Fruit fly (Drosophila melanogaster) whole organism, pupa: ENCODE data around the gene CG46465.

ENCODE experiments used
- CG10348 ChIP-seq: fragments of 200-800 bp; sonication (Bioruptor generic); IDR thresholded peaks from 2 replicates; pipeline ENCODE4 v1.3.6; 2022; ENCODE audit warnings: missing biosample characterization, missing genetic modification characterization
- CG12605 ChIP-seq: fragments of 200-800 bp; sonication (Bioruptor generic); IDR thresholded peaks from 2 replicates; pipeline ENCODE4 v1.3.6; 2022; ENCODE audit warnings: missing biosample characterization, missing genetic modification characterization
- CG13204 ChIP-seq: fragments of 200-800 bp; sonication (Bioruptor generic); optimal IDR thresholded peaks from 2 replicates; lab custom pipeline; 2018; ENCODE audit warnings: missing biosample characterization, mild to moderate bottlenecking, missing genetic modification characterization, moderate library complexity
- CG14655 ChIP-seq: fragments of 200-800 bp; sonication (Bioruptor generic); optimal IDR thresholded peaks from 3 replicates; lab custom pipeline; 2017; ENCODE audit warnings: mild to moderate bottlenecking, missing biosample characterization, missing genetic modification reagents, missing genetic modification characterization
- CG15710 ChIP-seq: fragments of 200-800 bp; sonication (Bioruptor generic); optimal IDR thresholded peaks from 2 replicates; lab custom pipeline; 2018; ENCODE audit warnings: missing biosample characterization, mild to moderate bottlenecking, missing genetic modification characterization, moderate library complexity
- CG17806 ChIP-seq: fragments of 200-800 bp; sonication (Bioruptor generic); optimal IDR thresholded peaks from 2 replicates; lab custom pipeline; 2018; ENCODE audit warnings: missing biosample characterization, mild to moderate bottlenecking, missing genetic modification characterization, moderate library complexity
- CG32121 ChIP-seq: fragments of 200-800 bp; sonication (Bioruptor generic); IDR thresholded peaks from 2 replicates; pipeline ENCODE4 v1.3.6; 2022; ENCODE audit warnings: missing biosample characterization, missing genetic modification characterization
- CG34367 ChIP-seq: fragments of 200-800 bp; sonication (Bioruptor generic); optimal IDR thresholded peaks from 2 replicates; lab custom pipeline; 2018; ENCODE audit warnings: missing biosample characterization, mild to moderate bottlenecking, missing genetic modification characterization
- CG4496 ChIP-seq: fragments of 200-800 bp; sonication (Bioruptor generic); IDR thresholded peaks from 3 replicates; pipeline ENCODE4 v1.3.6; 2022; ENCODE audit warnings: missing biosample characterization, missing genetic modification characterization
- CG8159 ChIP-seq: fragments of 200-800 bp; sonication (Bioruptor generic); optimal IDR thresholded peaks from 3 replicates; lab custom pipeline; 2018; ENCODE audit warnings: missing biosample characterization, mild to moderate bottlenecking, missing genetic modification characterization, moderate library complexity
- CG8301 ChIP-seq: fragments of 200-800 bp; sonication (Bioruptor generic); optimal IDR thresholded peaks from 2 replicates; lab custom pipeline; 2018; ENCODE audit warnings: missing biosample characterization, mild to moderate bottlenecking, missing genetic modification characterization
- CG9948 ChIP-seq: fragments of 200-800 bp; sonication (Bioruptor generic); optimal IDR thresholded peaks from 2 replicates; lab custom pipeline; 2018; ENCODE audit warnings: missing biosample characterization, mild to moderate bottlenecking, missing genetic modification characterization, moderate library complexity
- D1 ChIP-seq: fragments of 200-800 bp; sonication (Bioruptor generic); optimal IDR thresholded peaks from 2 replicates; lab custom pipeline; 2018; ENCODE audit warnings: missing biosample characterization, mild to moderate bottlenecking, missing genetic modification characterization, moderate library complexity
- EcR ChIP-seq: fragments of 200-800 bp; sonication (Bioruptor generic); optimal IDR thresholded peaks from 3 replicates; lab custom pipeline; 2019; ENCODE audit warnings: missing biosample characterization, missing genetic modification characterization, mild to moderate bottlenecking, moderate library complexity, missing genetic modification reagents
- Ets98B ChIP-seq: fragments of 200-800 bp; sonication (Bioruptor generic); IDR thresholded peaks from 2 replicates; pipeline ENCODE4 v1.3.6; 2022; ENCODE audit warnings: missing biosample characterization, missing genetic modification characterization
- Pif1A ChIP-seq: fragments of 200-800 bp; sonication (Bioruptor generic); optimal IDR thresholded peaks from 3 replicates; lab custom pipeline; 2016; ENCODE audit warnings: missing biosample characterization, missing genetic modification characterization
- Pif1B ChIP-seq: fragments of 200-800 bp; sonication (Bioruptor generic); optimal IDR thresholded peaks from 3 replicates; lab custom pipeline; 2016; ENCODE audit warnings: missing biosample characterization, missing genetic modification characterization
- Snoo ChIP-seq: fragments of 200-800 bp; sonication (Bioruptor generic); optimal IDR thresholded peaks from 3 replicates; lab custom pipeline; 2017; ENCODE audit warnings: missing biosample characterization, mild to moderate bottlenecking, missing genetic modification characterization, inconsistent platforms
- fd96Ca ChIP-seq: fragments of 200-800 bp; sonication (Bioruptor generic); IDR thresholded peaks from 3 replicates; pipeline ENCODE4 v1.3.6; 2022; ENCODE audit warnings: missing biosample characterization, missing genetic modification characterization
- gl ChIP-seq: fragments of 200-800 bp; sonication (Bioruptor generic); optimal IDR thresholded peaks from 2 replicates; lab custom pipeline; 2018; ENCODE audit warnings: missing biosample characterization, mild to moderate bottlenecking, missing genetic modification characterization
- rn ChIP-seq: fragments of 200-800 bp; sonication (Bioruptor generic); IDR thresholded peaks from 2 replicates; pipeline ENCODE4 v1.3.6; 2022; ENCODE audit warnings: missing biosample characterization, missing genetic modification characterization

Gene CG46465

DNA sequence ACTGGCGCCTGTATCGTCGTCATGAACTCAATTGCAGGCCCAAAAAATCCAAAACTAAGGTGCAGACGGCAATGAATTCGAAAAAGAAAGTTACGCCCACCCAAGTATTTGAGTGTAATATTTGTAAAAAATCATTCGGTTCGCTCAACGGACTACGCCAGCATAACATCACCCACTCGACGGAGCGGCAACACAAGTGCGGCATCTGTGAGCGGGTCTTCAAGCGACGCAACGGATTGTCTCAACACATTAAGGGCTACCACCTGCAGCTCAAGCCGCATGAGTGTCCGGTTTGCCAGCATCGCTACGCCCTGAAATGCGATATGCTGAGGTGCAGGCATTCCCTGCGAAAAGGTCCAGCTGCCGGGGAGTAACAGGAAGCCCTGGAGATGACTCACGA, 15.5 kb upstream of the CG46465 start:
- no peak for TF ChIP-seq CG34367 (tag; lab: Kevin White, UChicago)
- no peak for TF ChIP-seq gl (tag; lab: Kevin White, UChicago)
- TF ChIP-seq Snoo (tag; lab: Kevin White, UChicago), result no peak
- no peak for TF ChIP-seq CG9948
- no peak for TF ChIP-seq Pif1A (GFP tag; lab: Kevin White, UChicago)
- TF ChIP-seq Ets98B (GFP tag; lab: Robert Waterston, UW), result no peak
- TF ChIP-seq CG14655 (GFP tag; lab: Kevin White, UChicago), result no peak
- no peak for TF ChIP-seq rn
- TF ChIP-seq Pif1B (GFP tag; lab: Kevin White, UChicago), result no peak
- TF ChIP-seq CG13204, result no peak
- TF ChIP-seq CG32121, result no peak
- no peak for TF ChIP-seq CG8159 (tag; lab: Kevin White, UChicago)
- no peak for TF ChIP-seq CG8301 (tag; lab: Kevin White, UChicago)
- no peak for TF ChIP-seq CG15710 (tag; lab: Kevin White, UChicago)
- no peak for TF ChIP-seq CG12605

DNA sequence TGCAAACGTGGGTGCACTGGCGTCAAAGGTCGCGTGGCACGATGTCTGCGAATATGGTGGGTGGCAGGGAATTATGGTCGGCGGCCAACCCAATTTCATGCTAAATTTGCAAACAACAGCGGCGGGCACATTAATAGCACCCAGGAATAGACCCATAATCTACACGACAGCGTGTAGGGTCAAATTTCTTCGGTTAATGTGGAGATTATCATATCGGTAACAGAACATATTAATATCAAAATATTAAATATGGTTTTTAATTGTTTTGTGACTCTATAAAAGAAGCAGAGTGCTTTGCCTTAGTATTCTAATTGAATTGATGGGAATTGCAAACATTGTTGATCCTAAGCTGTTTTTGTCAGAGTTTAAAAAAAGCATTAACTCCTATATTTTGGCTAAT, 13.4 kb upstream of the CG46465 start:
- TF ChIP-seq CG13204 (no peak), rn (no peak), Pif1A (GFP tag; lab: Kevin White, UChicago) (no peak), CG10348 (no peak), Ets98B (GFP tag; lab: Robert Waterston, UW) (no peak), CG9948 (no peak)

DNA sequence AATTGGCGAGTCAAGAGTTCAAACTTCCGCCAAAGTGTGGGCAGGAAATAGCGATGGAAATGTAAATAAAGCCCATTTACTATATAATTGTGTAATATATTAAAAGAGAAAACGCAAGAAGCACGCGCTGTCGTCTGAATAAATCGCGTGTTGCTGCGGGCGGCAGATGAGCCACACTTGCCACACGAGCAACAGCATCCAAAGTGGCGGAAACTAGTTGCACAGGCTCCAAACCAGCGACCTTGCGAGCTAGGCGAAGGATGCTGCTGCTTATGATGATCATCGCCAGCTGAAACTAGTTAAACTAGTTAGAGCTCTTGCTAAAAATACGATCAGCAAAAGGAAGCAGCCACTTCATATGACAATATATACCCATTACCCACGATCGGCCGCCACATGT, 12.9 kb upstream of the CG46465 start:
- TF ChIP-seq CG32121, result no peak
- peak; percentile 52 for TF ChIP-seq EcR (GFP tag; lab: Kevin White, UChicago)
- no peak for TF ChIP-seq CG17806
- no peak for TF ChIP-seq CG13204
- TF ChIP-seq Ets98B (GFP tag; lab: Robert Waterston, UW), result no peak
- no peak for TF ChIP-seq CG9948
- no peak for TF ChIP-seq CG15710 (tag; lab: Kevin White, UChicago)

DNA sequence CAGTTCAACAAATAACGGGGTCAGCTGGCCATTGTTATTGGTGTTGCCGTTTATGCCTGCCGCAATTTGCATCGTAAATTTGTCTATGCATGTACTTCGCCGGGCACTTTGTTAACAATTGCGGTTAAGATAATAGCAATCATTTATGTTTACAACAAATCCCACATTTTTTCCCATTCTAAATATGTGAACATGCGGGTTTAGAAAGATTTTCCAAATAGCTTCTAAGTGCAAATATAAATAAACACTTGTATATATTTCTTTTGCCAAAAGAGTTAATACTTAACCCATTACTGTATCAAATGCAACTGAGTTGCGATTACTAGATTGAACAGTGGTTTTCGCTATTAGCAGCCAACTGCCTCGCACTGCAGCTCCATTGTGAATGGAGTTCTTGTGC, 11.3 kb upstream of the CG46465 start:
- TF ChIP-seq fd96Ca (no peak), EcR (GFP tag; lab: Kevin White, UChicago) (no peak), Snoo (tag; lab: Kevin White, UChicago) (no peak), CG9948 (no peak), CG8159 (tag; lab: Kevin White, UChicago) (no peak), D1 (tag; lab: Kevin White, UChicago) (no peak), rn (no peak), gl (tag; lab: Kevin White, UChicago) (no peak), CG10348 (no peak), Ets98B (GFP tag; lab: Robert Waterston, UW) (peak; percentile 47; the same call in 1 of the 2 replicates), CG8301 (tag; lab: Kevin White, UChicago) (peak; percentile 29), CG32121 (no peak), CG12605 (no peak), CG15710 (tag; lab: Kevin White, UChicago) (no peak), Pif1B (GFP tag; lab: Kevin White, UChicago) (no peak), Pif1A (GFP tag; lab: Kevin White, UChicago) (no peak), CG13204 (no peak), CG14655 (GFP tag; lab: Kevin White, UChicago) (peak; percentile 26), CG4496 (GFP tag; lab: Robert Waterston, UW) (peak; percentile 71), CG17806 (no peak)

DNA sequence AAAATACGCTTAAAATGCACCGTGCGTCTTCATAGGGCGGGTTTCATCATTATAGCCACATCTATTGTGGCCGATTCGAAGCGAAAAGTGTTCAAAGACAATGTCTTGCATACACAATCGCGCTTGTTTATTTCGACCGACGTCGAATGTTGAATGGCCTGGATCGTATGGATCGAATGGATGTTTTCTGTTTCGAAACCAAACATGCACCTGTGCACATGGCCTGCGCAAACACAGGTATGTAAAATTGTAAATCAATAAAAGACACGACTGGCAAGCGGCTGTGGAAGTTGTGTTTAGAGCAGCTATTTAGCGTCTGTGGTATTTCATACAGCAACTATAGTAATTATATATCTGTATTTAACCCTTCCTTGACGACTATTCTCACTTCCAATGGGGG, 10.8 kb upstream of the CG46465 start:
- no peak for TF ChIP-seq fd96Ca
- TF ChIP-seq CG12605, result no peak
- no peak for TF ChIP-seq CG13204
- no peak for TF ChIP-seq CG32121
- TF ChIP-seq Snoo (tag; lab: Kevin White, UChicago), result no peak
- TF ChIP-seq EcR (GFP tag; lab: Kevin White, UChicago), result no peak
- no peak for TF ChIP-seq CG8159 (tag; lab: Kevin White, UChicago)
- no peak for TF ChIP-seq CG14655 (GFP tag; lab: Kevin White, UChicago)

DNA sequence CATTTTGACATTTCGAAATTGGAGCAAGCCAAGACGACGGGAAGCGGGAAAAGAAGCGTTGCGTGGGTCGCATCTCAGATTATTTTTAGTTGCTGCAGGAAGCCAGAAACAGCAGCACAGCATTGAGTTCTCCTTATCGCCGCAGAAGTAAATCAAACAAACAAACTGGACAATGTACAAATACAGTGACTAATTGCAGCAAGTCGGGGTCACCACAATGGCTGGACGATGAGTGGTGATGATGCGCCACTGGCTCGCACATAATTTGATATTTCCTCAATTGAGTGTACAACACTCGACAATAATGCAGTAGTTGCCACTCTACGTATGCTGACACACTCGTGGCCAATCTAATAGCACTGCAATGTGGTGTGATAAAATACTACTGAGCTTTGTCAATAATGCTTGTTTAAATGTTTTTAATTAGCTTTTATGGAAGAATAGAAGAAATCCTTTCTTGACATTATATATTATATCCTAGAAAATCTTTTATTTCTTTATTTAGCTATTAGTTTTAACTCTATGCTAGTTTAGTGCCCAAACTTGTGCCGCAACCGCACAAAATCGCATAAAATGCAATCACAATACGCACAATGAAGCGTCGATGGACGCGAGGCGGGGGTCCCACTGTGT, 10.2 kb upstream of the CG46465 start:
- TF ChIP-seq gl (tag; lab: Kevin White, UChicago) (no peak), CG32121 (peak; percentile 89), CG8301 (tag; lab: Kevin White, UChicago) (peak; percentile 79), Snoo (tag; lab: Kevin White, UChicago) (no peak), CG10348 (0 out of 2 replicates have a peak, but pooled peaks have one; percentile 20), CG8159 (tag; lab: Kevin White, UChicago) (peak; percentile 77), EcR (GFP tag; lab: Kevin White, UChicago) (peak; percentile 33), D1 (tag; lab: Kevin White, UChicago) (no peak), Pif1A (GFP tag; lab: Kevin White, UChicago) (peak; percentile 75), rn (peak; percentile 58; the same call in 1 of the 2 replicates), Pif1B (GFP tag; lab: Kevin White, UChicago) (peak; percentile 70), CG14655 (GFP tag; lab: Kevin White, UChicago) (peak; percentile 80), fd96Ca (peak; percentile 74), CG12605 (peak; percentile 64; the same call in 1 of the 2 replicates), CG34367 (tag; lab: Kevin White, UChicago) (peak; percentile 65), Ets98B (GFP tag; lab: Robert Waterston, UW) (peak; percentile 84), CG13204 (peak; percentile 27), CG4496 (GFP tag; lab: Robert Waterston, UW) (peak; percentile 87), CG9948 (peak; percentile 77), CG15710 (tag; lab: Kevin White, UChicago) (peak; percentile 74), CG17806 (peak; percentile 77)
